Worm (Caenorhabditis elegans) whole organism, L1 larva: Measurements from ENCODE around the gene riok-3.

ENCODE experiments used
- F16B12.6 ChIP-seq: fragments of 150-350 bp; optimal IDR thresholded peaks from 2 replicates; lab custom pipeline; 2014; ENCODE audit warnings: missing biosample characterization, missing genetic modification characterization
- aha-1 ChIP-seq: fragments of 150-350 bp; optimal IDR thresholded peaks from 2 replicates; lab custom pipeline; 2014; ENCODE audit warnings: missing biosample characterization, missing genetic modification characterization
- efl-1 ChIP-seq, 4 experiments: fragments of 150-350 bp; optimal IDR thresholded peaks in 3 of 4; peaks in 1 of 4; 1 replicate in 1 of 4; 2 replicates in 3 of 4; lab custom pipeline; 2014; ENCODE audit warnings: missing biosample characterization in 2 of 4, missing genetic modification characterization in 2 of 4, missing genetic modification reagents in 2 of 4
- elt-3 ChIP-seq, 6 experiments: fragments of 150-350 bp in 1 of 6; sonication (generic microtip); optimal IDR thresholded peaks; 2 replicates each; lab custom pipeline; 2017 to 2018; ENCODE audit warnings: missing biosample characterization in 6 of 6, missing genetic modification characterization in 6 of 6, inconsistent platforms in 1 of 6
- fkh-10 ChIP-seq: sonication (generic microtip); optimal IDR thresholded peaks from 2 replicates; lab custom pipeline; 2017; ENCODE audit warnings: missing biosample characterization, missing genetic modification reagents, missing genetic modification characterization
- lin-13 ChIP-seq: fragments of 150-350 bp; optimal IDR thresholded peaks from 2 replicates; lab custom pipeline; 2014; ENCODE audit warnings: missing biosample characterization, missing genetic modification reagents, missing genetic modification characterization
- lsy-2 ChIP-seq, 2 experiments: fragments of 150-350 bp; optimal IDR thresholded peaks; 2 replicates each; lab custom pipeline; 2014; ENCODE audit warnings: missing biosample characterization in 2 of 2, missing genetic modification characterization in 2 of 2
- mep-1 ChIP-seq: fragments of 150-350 bp; optimal IDR thresholded peaks from 2 replicates; lab custom pipeline; 2014; ENCODE audit warnings: missing biosample characterization, missing genetic modification characterization
- nhr-237 ChIP-seq: fragments of 150-350 bp; optimal IDR thresholded peaks from 2 replicates; lab custom pipeline; 2014; ENCODE audit warnings: missing biosample characterization, missing genetic modification characterization
- nhr-77 ChIP-seq: fragments of 150-350 bp; optimal IDR thresholded peaks from 2 replicates; lab custom pipeline; 2014; ENCODE audit warnings: missing biosample characterization, missing genetic modification characterization
- rnt-1 ChIP-seq: sonication (generic microtip); optimal IDR thresholded peaks from 2 replicates; lab custom pipeline; 2016; ENCODE audit warnings: mild to moderate bottlenecking, missing genetic modification characterization, moderate library complexity, missing compliant biosample characterization
- snpc-4 ChIP-seq: fragments of 150-350 bp; optimal IDR thresholded peaks from 2 replicates; lab custom pipeline; 2014; ENCODE audit warnings: missing biosample characterization, missing genetic modification characterization
- ztf-11 ChIP-seq, 2 experiments: sonication (generic microtip); optimal IDR thresholded peaks; 2 replicates each; lab custom pipeline; 2016 to 2017; ENCODE audit warnings: missing genetic modification characterization in 2 of 2, missing biosample characterization in 1 of 2, missing compliant biosample characterization in 1 of 2

DNA sequence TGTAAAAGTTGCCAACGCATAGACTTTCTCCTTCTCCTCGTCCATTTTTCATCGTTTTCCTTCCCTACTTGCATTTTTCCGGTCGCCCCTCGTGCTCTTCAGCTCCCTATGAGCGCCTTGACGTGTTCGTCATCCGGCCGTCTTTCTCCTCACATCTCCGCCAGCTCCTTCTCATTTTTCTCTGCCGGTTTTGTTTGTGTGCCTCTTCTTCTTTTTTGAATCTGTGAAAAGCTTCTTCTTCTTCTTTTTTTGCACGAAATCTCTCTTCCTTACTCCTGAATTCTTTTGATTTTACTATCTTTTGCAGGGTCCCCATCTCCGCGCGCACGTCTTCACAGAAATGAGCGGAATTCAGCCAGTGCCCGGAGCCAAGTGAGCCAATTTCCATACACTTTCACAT lies 46.7 kb upstream of the riok-3 start, which contains the start of gene K11H3.3:
- TF ChIP-seq nhr-77 (no peak), lsy-2 (tag; optimal IDR thresholded peaks at IDR 0.05; lab: Kevin White, UChicago) (no peak), fkh-10 (GFP tag; lab: Kevin White, UChicago) (no peak), efl-1 (optimal IDR thresholded peaks at IDR 0.05; lab: Kevin White, UChicago) (no peak), efl-1 (GFP tag; optimal IDR thresholded peaks at IDR 0.05 in 1 of 2; lab: Kevin White, UChicago) (peak in 1 of 2 experiments; percentile 42), ztf-11 (tag; optimal IDR thresholded peaks at IDR 0.05; lab: Kevin White, UChicago) (no peak), mep-1 (tag; lab: Kevin White, UChicago) (no peak), lin-13 (GFP tag; lab: Kevin White, UChicago) (no peak), snpc-4 (no peak), rnt-1 (tag; lab: Kevin White, UChicago) (no peak), nhr-237 (no peak), F16B12.6 (tag; lab: Kevin White, UChicago) (no peak), aha-1 (tag; lab: Kevin White, UChicago) (no peak), elt-3 (tag; optimal IDR thresholded peaks at IDR 0.05; lab: Kevin White, UChicago) (no peak)
